Worm (Caenorhabditis elegans): Measurements from ENCODE around the gene srh-123.

DNA sequence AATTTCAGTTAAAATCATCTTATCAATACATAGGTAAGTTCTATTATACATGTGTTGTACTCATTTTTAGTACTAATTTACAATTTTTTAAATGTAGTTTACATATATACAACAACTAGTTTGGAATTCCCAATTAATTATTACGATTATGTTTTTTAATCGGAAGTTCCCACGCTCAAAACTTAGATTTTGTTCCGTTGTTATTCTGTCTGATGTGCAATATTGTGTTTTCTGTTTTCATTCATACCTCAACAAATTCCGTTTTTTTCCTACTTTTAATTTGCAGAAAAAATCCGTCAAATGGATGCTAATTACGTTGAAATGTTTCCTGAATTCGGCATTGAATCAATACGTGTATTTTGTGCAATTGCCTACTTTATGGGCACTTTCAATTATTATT, 32.5 kb downstream of the srh-123 start, which contains the start of gene srw-31:
- TF ChIP-seq med-1 (GFP tag; optimal IDR thresholded peaks at IDR 0.05; ENCODE audit: insufficient read depth) (no peak), flt-1 (GFP tag; IDR thresholded peaks at IDR 0.05) (no peak), cog-1 (tag; optimal IDR thresholded peaks at IDR 0.05) (no peak), T22C8.4 (GFP tag; IDR thresholded peaks at IDR 0.05) (no peak)

All from whole organism, midembryonic.